Fruit fly (Drosophila melanogaster) whole organism, prepupa: ENCODE data around the gene rush.
A peak's percentile ranks its signal among the peaks of the same experiment; 100 is the strongest.

Source experiments
- CG10669 ChIP-seq: fragments of 200-800 bp; sonication (Bioruptor generic); optimal IDR thresholded peaks from 3 replicates; lab custom pipeline; 2018; ENCODE audit warnings: missing biosample characterization, mild to moderate bottlenecking, missing genetic modification characterization, moderate library complexity
- CG11294 ChIP-seq: fragments of 200-800 bp; sonication (Bioruptor generic); IDR thresholded peaks from 2 replicates; pipeline ENCODE4 v1.3.6; 2022; ENCODE audit warnings: missing biosample characterization, missing genetic modification characterization
- CG11762 ChIP-seq: fragments of 200-800 bp; sonication (Bioruptor generic); optimal IDR thresholded peaks from 3 replicates; lab custom pipeline; 2016; ENCODE audit warnings: missing biosample characterization, missing genetic modification characterization; ENCODE audit not compliant: insufficient read depth
- CG11902 ChIP-seq: fragments of 200-800 bp; sonication (Bioruptor generic); optimal IDR thresholded peaks from 3 replicates; lab custom pipeline; 2016; ENCODE audit warnings: missing biosample characterization, missing genetic modification characterization
- CG15336 ChIP-seq: fragments of 200-800 bp; sonication (Bioruptor generic); IDR thresholded peaks from 2 replicates; pipeline ENCODE4 v1.3.6; 2022; ENCODE audit warnings: missing biosample characterization, missing genetic modification characterization
- CG1621 ChIP-seq: fragments of 200-800 bp; sonication (Bioruptor generic); optimal IDR thresholded peaks from 3 replicates; lab custom pipeline; 2018; ENCODE audit warnings: missing biosample characterization, mild to moderate bottlenecking, missing genetic modification characterization
- CG3032 ChIP-seq: fragments of 200-800 bp; optimal IDR thresholded peaks from 2 replicates; lab custom pipeline; 2019; ENCODE audit warnings: missing biosample characterization, mild to moderate bottlenecking, missing genetic modification characterization, moderate library complexity
- CG31627 ChIP-seq: fragments of 200-800 bp; sonication (Bioruptor generic); optimal IDR thresholded peaks from 3 replicates; lab custom pipeline; 2016; ENCODE audit warnings: missing biosample characterization, missing genetic modification characterization
- CG34406 ChIP-seq: fragments of 200-800 bp; sonication (Bioruptor generic); optimal IDR thresholded peaks from 3 replicates; lab custom pipeline; 2016; ENCODE audit warnings: missing biosample characterization, missing genetic modification characterization
- CG6163 ChIP-seq: fragments of 200-800 bp; sonication (Bioruptor generic); IDR thresholded peaks from 3 replicates; pipeline ENCODE4 v1.3.6; 2022; ENCODE audit warnings: missing biosample characterization, missing genetic modification characterization
- CG6276 ChIP-seq: fragments of 200-800 bp; sonication (Bioruptor generic); optimal IDR thresholded peaks from 2 replicates; lab custom pipeline; 2017; ENCODE audit warnings: missing biosample characterization, mild to moderate bottlenecking, missing genetic modification characterization
- CG6792 ChIP-seq: fragments of 200-800 bp; sonication (Bioruptor generic); optimal IDR thresholded peaks from 3 replicates; lab custom pipeline; 2016; ENCODE audit warnings: missing biosample characterization, missing genetic modification characterization
- CG6808 ChIP-seq: fragments of 200-800 bp; sonication (Bioruptor generic); optimal IDR thresholded peaks from 3 replicates; lab custom pipeline; 2017; ENCODE audit warnings: missing biosample characterization, missing genetic modification characterization, mild to moderate bottlenecking, moderate library complexity, missing genetic modification reagents
- CG7368 ChIP-seq: fragments of 200-800 bp; sonication (Bioruptor generic); optimal IDR thresholded peaks from 3 replicates; lab custom pipeline; 2016; ENCODE audit warnings: missing biosample characterization, missing genetic modification characterization
- CG8119 ChIP-seq: fragments of 200-800 bp; sonication (Bioruptor generic); IDR thresholded peaks from 3 replicates; pipeline ENCODE4 v1.3.6; 2022; ENCODE audit warnings: missing biosample characterization, missing genetic modification characterization
- CG8319 ChIP-seq: fragments of 200-800 bp; sonication (Bioruptor generic); optimal IDR thresholded peaks from 3 replicates; lab custom pipeline; 2016; ENCODE audit warnings: missing biosample characterization, missing genetic modification characterization
- CG8632 ChIP-seq: fragments of 200-800 bp; sonication (Bioruptor generic); optimal IDR thresholded peaks from 3 replicates; lab custom pipeline; 2016; ENCODE audit warnings: missing biosample characterization, missing genetic modification characterization
- CG9139 ChIP-seq: fragments of 200-800 bp; sonication (Bioruptor generic); optimal IDR thresholded peaks from 3 replicates; lab custom pipeline; 2017; ENCODE audit warnings: missing biosample characterization, mild to moderate bottlenecking, missing genetic modification characterization
- Eip75B ChIP-seq: fragments of 200-800 bp; sonication (Bioruptor generic); optimal IDR thresholded peaks from 3 replicates; lab custom pipeline; 2016; ENCODE audit warnings: missing biosample characterization, missing genetic modification characterization
- Eip78C ChIP-seq: fragments of 200-800 bp; sonication (Bioruptor generic); peaks from one replicate; lab custom pipeline; 2016; ENCODE audit warnings: missing biosample characterization, missing genetic modification characterization
- Eip93F ChIP-seq: fragments of 200-800 bp; sonication (Bioruptor generic); optimal IDR thresholded peaks from 2 replicates; lab custom pipeline; 2016; ENCODE audit warnings: missing biosample characterization, mild to moderate bottlenecking, missing genetic modification characterization
- Ets21C ChIP-seq: fragments of 200-800 bp; sonication (Bioruptor generic); optimal IDR thresholded peaks from 3 replicates; lab custom pipeline; 2016; ENCODE audit warnings: missing biosample characterization, missing genetic modification characterization
- Ets96B ChIP-seq: fragments of 200-800 bp; optimal IDR thresholded peaks from 2 replicates; lab custom pipeline; 2019; ENCODE audit warnings: missing biosample characterization, mild to moderate bottlenecking, missing genetic modification characterization, moderate library complexity
- Hr38 ChIP-seq: sonication (Bioruptor generic); optimal IDR thresholded peaks from 2 replicates; lab custom pipeline; 2016; ENCODE audit warnings: missing biosample characterization, missing genetic modification characterization
- Hr39 ChIP-seq: fragments of 200-800 bp; sonication (Bioruptor generic); optimal IDR thresholded peaks from 2 replicates; lab custom pipeline; 2016; ENCODE audit warnings: missing biosample characterization, missing genetic modification characterization
- Hr4 ChIP-seq: fragments of 200-800 bp; sonication (Bioruptor generic); optimal IDR thresholded peaks from 3 replicates; lab custom pipeline; 2016; ENCODE audit warnings: missing biosample characterization, missing genetic modification characterization
- Met ChIP-seq: fragments of 200-800 bp; sonication (Bioruptor generic); optimal IDR thresholded peaks from 3 replicates; lab custom pipeline; 2016; ENCODE audit warnings: missing biosample characterization, missing genetic modification characterization
- OdsH ChIP-seq: fragments of 200-800 bp; sonication (Bioruptor generic); optimal IDR thresholded peaks from 3 replicates; lab custom pipeline; 2016; ENCODE audit warnings: missing biosample characterization, missing genetic modification characterization
- Smox ChIP-seq: fragments of 200-800 bp; sonication (Bioruptor generic); optimal IDR thresholded peaks from 3 replicates; lab custom pipeline; 2016; ENCODE audit warnings: missing biosample characterization, missing genetic modification characterization
- Sox102F ChIP-seq: fragments of 200-800 bp; sonication (Bioruptor generic); optimal IDR thresholded peaks from 2 replicates; lab custom pipeline; 2016; ENCODE audit warnings: missing biosample characterization, mild to moderate bottlenecking, missing genetic modification characterization
- Sox14 ChIP-seq: fragments of 200-800 bp; sonication (Bioruptor generic); optimal IDR thresholded peaks from 3 replicates; lab custom pipeline; 2016; ENCODE audit warnings: missing biosample characterization, missing genetic modification characterization
- achi ChIP-seq: fragments of 200-800 bp; sonication (Bioruptor generic); optimal IDR thresholded peaks from 3 replicates; lab custom pipeline; 2016; ENCODE audit warnings: missing biosample characterization, missing genetic modification characterization
- acj6 ChIP-seq: fragments of 200-800 bp; sonication (Bioruptor generic); optimal IDR thresholded peaks from 3 replicates; lab custom pipeline; 2016; ENCODE audit warnings: missing biosample characterization, missing genetic modification characterization
- cyc ChIP-seq: fragments of 200-800 bp; sonication (Bioruptor generic); optimal IDR thresholded peaks from 3 replicates; lab custom pipeline; 2016; ENCODE audit warnings: missing biosample characterization, missing genetic modification characterization
- dac ChIP-seq: fragments of 200-800 bp; sonication (Bioruptor generic); optimal IDR thresholded peaks from 2 replicates; lab custom pipeline; 2017; ENCODE audit warnings: missing biosample characterization, mild to moderate bottlenecking, missing genetic modification characterization
- dsx ChIP-seq: fragments of 200-800 bp; optimal IDR thresholded peaks from 3 replicates; lab custom pipeline; 2019; ENCODE audit warnings: missing biosample characterization, mild to moderate bottlenecking, missing genetic modification characterization, moderate library complexity; ENCODE audit not compliant: poor library complexity, severe bottlenecking
- eg ChIP-seq: fragments of 200-800 bp; sonication (Bioruptor generic); IDR thresholded peaks from 3 replicates; pipeline ENCODE4 v1.3.6; 2022; ENCODE audit warnings: missing biosample characterization, missing genetic modification characterization
- esn ChIP-seq: fragments of 200-800 bp; sonication (Bioruptor generic); optimal IDR thresholded peaks from 2 replicates; lab custom pipeline; 2016; ENCODE audit warnings: missing biosample characterization, mild to moderate bottlenecking, missing genetic modification characterization, moderate library complexity
- fd59A ChIP-seq: fragments of 200-800 bp; sonication (Bioruptor generic); optimal IDR thresholded peaks from 2 replicates; lab custom pipeline; 2017; ENCODE audit warnings: missing biosample characterization, mild to moderate bottlenecking, missing genetic modification characterization, missing genetic modification reagents
- fd85E ChIP-seq: fragments of 200-800 bp; sonication (Bioruptor generic); optimal IDR thresholded peaks from 3 replicates; lab custom pipeline; 2016; ENCODE audit warnings: missing biosample characterization, missing genetic modification characterization
- fkh ChIP-seq: fragments of 200-800 bp; sonication (Bioruptor generic); optimal IDR thresholded peaks from 3 replicates; lab custom pipeline; 2017; ENCODE audit warnings: missing biosample characterization, mild to moderate bottlenecking, missing genetic modification characterization, moderate library complexity
- lz ChIP-seq: fragments of 200-800 bp; sonication (Bioruptor generic); optimal IDR thresholded peaks from 3 replicates; lab custom pipeline; 2016; ENCODE audit warnings: missing biosample characterization, missing genetic modification characterization
- net ChIP-seq: fragments of 200-800 bp; sonication (Bioruptor generic); optimal IDR thresholded peaks from 3 replicates; lab custom pipeline; 2016; ENCODE audit warnings: missing biosample characterization, missing genetic modification characterization
- pdm3 ChIP-seq: fragments of 200-800 bp; sonication (Bioruptor generic); optimal IDR thresholded peaks from 3 replicates; lab custom pipeline; 2016; ENCODE audit warnings: missing biosample characterization, missing genetic modification characterization
- salr ChIP-seq, 2 experiments: fragments of 200-800 bp; sonication (Bioruptor generic); optimal IDR thresholded peaks; 3 replicates each; lab custom pipeline; 2016 to 2018; ENCODE audit warnings: missing biosample characterization in 2 of 2, missing genetic modification characterization in 2 of 2, mild to moderate bottlenecking in 1 of 2
- spab ChIP-seq: fragments of 200-800 bp; sonication (Bioruptor generic); optimal IDR thresholded peaks from 2 replicates; lab custom pipeline; 2017; ENCODE audit warnings: missing biosample characterization, mild to moderate bottlenecking, missing genetic modification characterization, missing genetic modification reagents
- ss ChIP-seq, 2 experiments: fragments of 200-800 bp; sonication (Bioruptor generic); optimal IDR thresholded peaks; 2 replicates in 1 of 2; 3 replicates in 1 of 2; lab custom pipeline; 2017 to 2018; ENCODE audit warnings: mild to moderate bottlenecking in 2 of 2, missing biosample characterization in 2 of 2, missing genetic modification characterization in 2 of 2, moderate library complexity in 1 of 2
- svp ChIP-seq: fragments of 200-800 bp; sonication (Bioruptor generic); peaks from one replicate; lab custom pipeline; 2016; ENCODE audit warnings: missing biosample characterization, missing genetic modification characterization
- topi ChIP-seq: fragments of 200-800 bp; sonication (Bioruptor generic); optimal IDR thresholded peaks from 3 replicates; lab custom pipeline; 2016; ENCODE audit warnings: missing biosample characterization, missing genetic modification characterization
- vri ChIP-seq: fragments of 200-800 bp; sonication (Bioruptor generic); optimal IDR thresholded peaks from 3 replicates; lab custom pipeline; 2016; ENCODE audit warnings: missing biosample characterization, mild to moderate bottlenecking, missing genetic modification characterization

rush gene

dm6 chrX:1478276-1479122, at the start of gene rush:
TSS of gene rush (plus strand) at chrX:1478552.
- peak; percentile 19 for TF ChIP-seq CG6808 (GFP tag; lab: Kevin White, UChicago)
- peak; percentile 24 for TF ChIP-seq cyc
- no peak for TF ChIP-seq CG1621
- peak; percentile 70 for TF ChIP-seq Eip78C
- peak; percentile 36 for TF ChIP-seq esn (GFP tag; lab: Kevin White, UChicago)
- TF ChIP-seq CG8319, result no peak
- no peak for TF ChIP-seq CG11762
- no peak for TF ChIP-seq Sox102F (GFP tag; lab: Kevin White, UChicago)
- peak; percentile 46 for TF ChIP-seq fkh (GFP tag; lab: Kevin White, UChicago)
- TF ChIP-seq CG31627 (GFP tag; lab: Kevin White, UChicago), result peak; percentile 51
- TF ChIP-seq Hr4, result no peak
- peak; percentile 17 for TF ChIP-seq CG11902
- TF ChIP-seq CG34406, result peak; percentile 7
- TF ChIP-seq CG15336 (GFP tag; lab: Robert Waterston, UW), result 0 out of 2 replicates have a peak, but pooled peaks have one; percentile 16
- peak; percentile 18 for TF ChIP-seq net (GFP tag; lab: Kevin White, UChicago)
- TF ChIP-seq CG10669 (GFP tag; lab: Kevin White, UChicago), result no peak
- TF ChIP-seq acj6 (GFP tag; lab: Kevin White, UChicago), result peak; percentile 44
- TF ChIP-seq CG8632 (GFP tag; lab: Kevin White, UChicago), result no peak
- peak; percentile 57 for TF ChIP-seq Hr39
- TF ChIP-seq Ets21C (GFP tag; lab: Kevin White, UChicago), result peak; percentile 32
- peak; percentile 13 for TF ChIP-seq CG6792 (GFP tag; lab: Kevin White, UChicago)
- TF ChIP-seq Sox14, result peak; percentile 32
- peak; percentile 36; the same call in 1 of the 3 replicates for TF ChIP-seq eg (GFP tag; lab: Robert Waterston, UW)
- TF ChIP-seq pdm3 (GFP tag; lab: Kevin White, UChicago), result no peak
- TF ChIP-seq CG3032 (tag; lab: Kevin White, UChicago), result peak; percentile 22
- TF ChIP-seq OdsH, result peak; percentile 48
- no peak for TF ChIP-seq dsx (GFP tag; lab: Kevin White, UChicago)
- TF ChIP-seq Smox (GFP tag; lab: Kevin White, UChicago), result peak; percentile 32
- TF ChIP-seq Eip75B (GFP tag; lab: Kevin White, UChicago), result peak; percentile 25
- TF ChIP-seq topi (GFP tag; lab: Kevin White, UChicago), result peak; percentile 44
- no peak for TF ChIP-seq CG11294 (GFP tag; lab: Robert Waterston, UW)
- TF ChIP-seq CG9139 (GFP tag; lab: Kevin White, UChicago), result no peak
- TF ChIP-seq Ets96B (tag; lab: Kevin White, UChicago), result no peak
- TF ChIP-seq salr (GFP tag; optimal IDR thresholded peaks at IDR 0.05; lab: Kevin White, UChicago), result no peak
- no peak for TF ChIP-seq Hr38
- no peak for TF ChIP-seq Eip93F (GFP tag; lab: Kevin White, UChicago)
- TF ChIP-seq vri (GFP tag; lab: Kevin White, UChicago), result no peak
- TF ChIP-seq fd85E (GFP tag; lab: Kevin White, UChicago), result no peak
- peak; percentile 28 for TF ChIP-seq achi (GFP tag; lab: Kevin White, UChicago)
- no peak for TF ChIP-seq CG6276 (GFP tag; lab: Kevin White, UChicago)
- no peak for TF ChIP-seq CG8119 (GFP tag; lab: Robert Waterston, UW)
- TF ChIP-seq svp (GFP tag; lab: Kevin White, UChicago), result no peak
- TF ChIP-seq lz (GFP tag; lab: Kevin White, UChicago), result peak; percentile 30
- no peak for TF ChIP-seq fd59A (GFP tag; lab: Kevin White, UChicago)
- no peak for TF ChIP-seq Met (GFP tag; lab: Kevin White, UChicago)
- TF ChIP-seq spab (GFP tag; lab: Kevin White, UChicago), result no peak
- TF ChIP-seq CG6163 (GFP tag; lab: Robert Waterston, UW), result 0 out of 3 replicates have a peak, but pooled peaks have one; percentile 41
- no peak for TF ChIP-seq CG7368 (GFP tag; lab: Kevin White, UChicago)
- TF ChIP-seq ss (GFP tag; optimal IDR thresholded peaks at IDR 0.05; lab: Kevin White, UChicago), result peak in 1 of 2 experiments; percentile 15
- TF ChIP-seq dac (GFP tag; lab: Kevin White, UChicago), result peak; percentile 2
